Fruit fly (Drosophila melanogaster) whole organism, prepupa: ENCODE measurements around the gene CG43219.
A peak's percentile ranks its signal among the peaks of the same experiment; 100 is the strongest.

ENCODE experiments used
- CG11294 ChIP-seq: fragments of 200-800 bp; sonication (Bioruptor generic); IDR thresholded peaks from 2 replicates; pipeline ENCODE4 v1.3.6; 2022; ENCODE audit warnings: missing biosample characterization, missing genetic modification characterization
- CG11762 ChIP-seq: fragments of 200-800 bp; sonication (Bioruptor generic); optimal IDR thresholded peaks from 3 replicates; lab custom pipeline; 2016; ENCODE audit warnings: missing biosample characterization, missing genetic modification characterization; ENCODE audit not compliant: insufficient read depth
- CG15336 ChIP-seq: fragments of 200-800 bp; sonication (Bioruptor generic); IDR thresholded peaks from 2 replicates; pipeline ENCODE4 v1.3.6; 2022; ENCODE audit warnings: missing biosample characterization, missing genetic modification characterization
- CG3032 ChIP-seq: fragments of 200-800 bp; optimal IDR thresholded peaks from 2 replicates; lab custom pipeline; 2019; ENCODE audit warnings: missing biosample characterization, mild to moderate bottlenecking, missing genetic modification characterization, moderate library complexity
- CG31627 ChIP-seq: fragments of 200-800 bp; sonication (Bioruptor generic); optimal IDR thresholded peaks from 3 replicates; lab custom pipeline; 2016; ENCODE audit warnings: missing biosample characterization, missing genetic modification characterization
- CG32006 ChIP-seq: fragments of 200-800 bp; sonication (Bioruptor generic); optimal IDR thresholded peaks from 3 replicates; lab custom pipeline; 2017; ENCODE audit warnings: missing biosample characterization, mild to moderate bottlenecking, missing genetic modification characterization
- CG34406 ChIP-seq: fragments of 200-800 bp; sonication (Bioruptor generic); optimal IDR thresholded peaks from 3 replicates; lab custom pipeline; 2016; ENCODE audit warnings: missing biosample characterization, missing genetic modification characterization
- CG3919 ChIP-seq: fragments of 200-800 bp; sonication (Bioruptor generic); optimal IDR thresholded peaks from 3 replicates; lab custom pipeline; 2016; ENCODE audit warnings: missing biosample characterization, missing genetic modification characterization
- CG6163 ChIP-seq: fragments of 200-800 bp; sonication (Bioruptor generic); IDR thresholded peaks from 3 replicates; pipeline ENCODE4 v1.3.6; 2022; ENCODE audit warnings: missing biosample characterization, missing genetic modification characterization
- CG6792 ChIP-seq: fragments of 200-800 bp; sonication (Bioruptor generic); optimal IDR thresholded peaks from 3 replicates; lab custom pipeline; 2016; ENCODE audit warnings: missing biosample characterization, missing genetic modification characterization
- CG6808 ChIP-seq: fragments of 200-800 bp; sonication (Bioruptor generic); optimal IDR thresholded peaks from 3 replicates; lab custom pipeline; 2017; ENCODE audit warnings: missing biosample characterization, missing genetic modification characterization, mild to moderate bottlenecking, moderate library complexity, missing genetic modification reagents
- CG6854 ChIP-seq: fragments of 200-800 bp; sonication (Bioruptor generic); optimal IDR thresholded peaks from 2 replicates; lab custom pipeline; 2017; ENCODE audit warnings: missing biosample characterization, mild to moderate bottlenecking, missing genetic modification characterization
- CG7368 ChIP-seq: fragments of 200-800 bp; sonication (Bioruptor generic); optimal IDR thresholded peaks from 3 replicates; lab custom pipeline; 2016; ENCODE audit warnings: missing biosample characterization, missing genetic modification characterization
- CG8119 ChIP-seq: fragments of 200-800 bp; sonication (Bioruptor generic); IDR thresholded peaks from 3 replicates; pipeline ENCODE4 v1.3.6; 2022; ENCODE audit warnings: missing biosample characterization, missing genetic modification characterization
- CG8319 ChIP-seq: fragments of 200-800 bp; sonication (Bioruptor generic); optimal IDR thresholded peaks from 3 replicates; lab custom pipeline; 2016; ENCODE audit warnings: missing biosample characterization, missing genetic modification characterization
- CG8632 ChIP-seq: fragments of 200-800 bp; sonication (Bioruptor generic); optimal IDR thresholded peaks from 3 replicates; lab custom pipeline; 2016; ENCODE audit warnings: missing biosample characterization, missing genetic modification characterization
- CG9139 ChIP-seq: fragments of 200-800 bp; sonication (Bioruptor generic); optimal IDR thresholded peaks from 3 replicates; lab custom pipeline; 2017; ENCODE audit warnings: missing biosample characterization, mild to moderate bottlenecking, missing genetic modification characterization
- Eip75B ChIP-seq: fragments of 200-800 bp; sonication (Bioruptor generic); optimal IDR thresholded peaks from 3 replicates; lab custom pipeline; 2016; ENCODE audit warnings: missing biosample characterization, missing genetic modification characterization
- Eip78C ChIP-seq: fragments of 200-800 bp; sonication (Bioruptor generic); peaks from one replicate; lab custom pipeline; 2016; ENCODE audit warnings: missing biosample characterization, missing genetic modification characterization
- Eip93F ChIP-seq: fragments of 200-800 bp; sonication (Bioruptor generic); optimal IDR thresholded peaks from 2 replicates; lab custom pipeline; 2016; ENCODE audit warnings: missing biosample characterization, mild to moderate bottlenecking, missing genetic modification characterization
- Ets21C ChIP-seq: fragments of 200-800 bp; sonication (Bioruptor generic); optimal IDR thresholded peaks from 3 replicates; lab custom pipeline; 2016; ENCODE audit warnings: missing biosample characterization, missing genetic modification characterization
- Gug ChIP-seq: fragments of 200-800 bp; sonication (Bioruptor generic); IDR thresholded peaks from 2 replicates; pipeline ENCODE4 v1.3.6; 2022; ENCODE audit warnings: missing biosample characterization, missing genetic modification characterization
- Hr4 ChIP-seq: fragments of 200-800 bp; sonication (Bioruptor generic); optimal IDR thresholded peaks from 3 replicates; lab custom pipeline; 2016; ENCODE audit warnings: missing biosample characterization, missing genetic modification characterization
- Lpt ChIP-seq: fragments of 200-800 bp; sonication (Bioruptor generic); optimal IDR thresholded peaks from 3 replicates; lab custom pipeline; 2016; ENCODE audit warnings: missing biosample characterization, missing genetic modification characterization
- Met ChIP-seq: fragments of 200-800 bp; sonication (Bioruptor generic); optimal IDR thresholded peaks from 3 replicates; lab custom pipeline; 2016; ENCODE audit warnings: missing biosample characterization, missing genetic modification characterization
- OdsH ChIP-seq: fragments of 200-800 bp; sonication (Bioruptor generic); optimal IDR thresholded peaks from 3 replicates; lab custom pipeline; 2016; ENCODE audit warnings: missing biosample characterization, missing genetic modification characterization
- Smox ChIP-seq: fragments of 200-800 bp; sonication (Bioruptor generic); optimal IDR thresholded peaks from 3 replicates; lab custom pipeline; 2016; ENCODE audit warnings: missing biosample characterization, missing genetic modification characterization
- Sox102F ChIP-seq: fragments of 200-800 bp; sonication (Bioruptor generic); optimal IDR thresholded peaks from 2 replicates; lab custom pipeline; 2016; ENCODE audit warnings: missing biosample characterization, mild to moderate bottlenecking, missing genetic modification characterization
- Sox14 ChIP-seq: fragments of 200-800 bp; sonication (Bioruptor generic); optimal IDR thresholded peaks from 3 replicates; lab custom pipeline; 2016; ENCODE audit warnings: missing biosample characterization, missing genetic modification characterization
- achi ChIP-seq: fragments of 200-800 bp; sonication (Bioruptor generic); optimal IDR thresholded peaks from 3 replicates; lab custom pipeline; 2016; ENCODE audit warnings: missing biosample characterization, missing genetic modification characterization
- acj6 ChIP-seq: fragments of 200-800 bp; sonication (Bioruptor generic); optimal IDR thresholded peaks from 3 replicates; lab custom pipeline; 2016; ENCODE audit warnings: missing biosample characterization, missing genetic modification characterization
- cyc ChIP-seq: fragments of 200-800 bp; sonication (Bioruptor generic); optimal IDR thresholded peaks from 3 replicates; lab custom pipeline; 2016; ENCODE audit warnings: missing biosample characterization, missing genetic modification characterization
- dac ChIP-seq: fragments of 200-800 bp; sonication (Bioruptor generic); optimal IDR thresholded peaks from 2 replicates; lab custom pipeline; 2017; ENCODE audit warnings: missing biosample characterization, mild to moderate bottlenecking, missing genetic modification characterization
- eg ChIP-seq: fragments of 200-800 bp; sonication (Bioruptor generic); IDR thresholded peaks from 3 replicates; pipeline ENCODE4 v1.3.6; 2022; ENCODE audit warnings: missing biosample characterization, missing genetic modification characterization
- esn ChIP-seq: fragments of 200-800 bp; sonication (Bioruptor generic); optimal IDR thresholded peaks from 2 replicates; lab custom pipeline; 2016; ENCODE audit warnings: missing biosample characterization, mild to moderate bottlenecking, missing genetic modification characterization, moderate library complexity
- fkh ChIP-seq: fragments of 200-800 bp; sonication (Bioruptor generic); optimal IDR thresholded peaks from 3 replicates; lab custom pipeline; 2017; ENCODE audit warnings: missing biosample characterization, mild to moderate bottlenecking, missing genetic modification characterization, moderate library complexity
- lz ChIP-seq: fragments of 200-800 bp; sonication (Bioruptor generic); optimal IDR thresholded peaks from 3 replicates; lab custom pipeline; 2016; ENCODE audit warnings: missing biosample characterization, missing genetic modification characterization
- net ChIP-seq: fragments of 200-800 bp; sonication (Bioruptor generic); optimal IDR thresholded peaks from 3 replicates; lab custom pipeline; 2016; ENCODE audit warnings: missing biosample characterization, missing genetic modification characterization
- pdm3 ChIP-seq: fragments of 200-800 bp; sonication (Bioruptor generic); optimal IDR thresholded peaks from 3 replicates; lab custom pipeline; 2016; ENCODE audit warnings: missing biosample characterization, missing genetic modification characterization
- salr ChIP-seq, 2 experiments: fragments of 200-800 bp; sonication (Bioruptor generic); optimal IDR thresholded peaks; 3 replicates each; lab custom pipeline; 2016 to 2018; ENCODE audit warnings: missing biosample characterization in 2 of 2, missing genetic modification characterization in 2 of 2, mild to moderate bottlenecking in 1 of 2
- spab ChIP-seq: fragments of 200-800 bp; sonication (Bioruptor generic); optimal IDR thresholded peaks from 2 replicates; lab custom pipeline; 2017; ENCODE audit warnings: missing biosample characterization, mild to moderate bottlenecking, missing genetic modification characterization, missing genetic modification reagents
- ss ChIP-seq, 2 experiments: fragments of 200-800 bp; sonication (Bioruptor generic); optimal IDR thresholded peaks; 2 replicates in 1 of 2; 3 replicates in 1 of 2; lab custom pipeline; 2017 to 2018; ENCODE audit warnings: mild to moderate bottlenecking in 2 of 2, missing biosample characterization in 2 of 2, missing genetic modification characterization in 2 of 2, moderate library complexity in 1 of 2
- vri ChIP-seq: fragments of 200-800 bp; sonication (Bioruptor generic); optimal IDR thresholded peaks from 3 replicates; lab custom pipeline; 2016; ENCODE audit warnings: missing biosample characterization, mild to moderate bottlenecking, missing genetic modification characterization

The CG43219 gene

DNA sequence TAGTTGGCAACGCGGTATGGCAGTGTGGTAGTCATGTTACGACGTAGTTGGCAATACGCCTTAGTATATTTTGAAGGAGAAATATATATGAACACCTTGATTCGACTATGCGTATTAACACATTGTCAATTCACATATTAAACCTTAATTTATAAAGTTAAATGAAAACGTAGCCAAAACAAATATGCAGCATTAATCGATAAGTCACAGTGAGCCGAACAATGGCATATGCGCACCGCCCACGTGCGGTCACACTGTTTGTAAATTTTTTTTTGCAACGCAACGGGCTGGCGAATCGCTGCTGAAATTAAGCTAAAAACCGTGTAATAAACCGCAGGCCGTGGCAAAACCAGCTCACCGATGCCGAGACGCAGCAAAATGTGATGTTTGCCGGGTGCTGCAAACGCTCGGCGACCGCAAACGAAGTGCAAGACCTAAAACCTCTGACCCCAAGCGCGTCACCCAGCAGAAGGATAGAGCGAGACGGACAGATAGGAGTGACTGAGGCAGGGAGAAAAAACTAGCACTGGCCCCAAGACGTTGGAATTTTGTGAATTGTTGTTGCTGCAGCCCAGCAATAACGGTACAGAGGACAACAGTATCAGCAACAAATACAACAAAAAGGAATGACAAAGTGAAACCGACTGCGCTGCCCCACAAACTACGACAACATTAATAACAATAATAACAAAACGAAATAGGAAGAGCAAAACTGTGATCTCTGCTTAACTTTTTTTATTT lies 44.5 kb upstream of the CG43219 start (continued):
- TF ChIP-seq Eip93F (GFP tag; lab: Kevin White, UChicago) (no peak), achi (GFP tag; lab: Kevin White, UChicago) (no peak), vri (GFP tag; lab: Kevin White, UChicago) (no peak), CG15336 (GFP tag; lab: Robert Waterston, UW) (peak; percentile 45), acj6 (GFP tag; lab: Kevin White, UChicago) (no peak), Eip78C (GFP tag; lab: Kevin White, UChicago) (peak; percentile 48), CG8119 (GFP tag; lab: Robert Waterston, UW) (no peak), CG32006 (GFP tag; lab: Kevin White, UChicago) (no peak)
- TF ChIP-seq, all 60 proteins: peak for 13

- peak; percentile 1 for TF ChIP-seq CG6808 (GFP tag; lab: Kevin White, UChicago)
- TF ChIP-seq ss (GFP tag; optimal IDR thresholded peaks at IDR 0.05; lab: Kevin White, UChicago), result peak in 1 of 2 experiments; percentile 1
- TF ChIP-seq fkh (GFP tag; lab: Kevin White, UChicago), result no peak
Measured at dm6 chr3L:21176276-21176934, 43.8 kb upstream of the CG43219 start.

- TF ChIP-seq CG8632 (GFP tag; lab: Kevin White, UChicago) (peak; percentile 47), CG6792 (GFP tag; lab: Kevin White, UChicago) (peak; percentile 47), acj6 (GFP tag; lab: Kevin White, UChicago) (peak; percentile 71), CG3919 (GFP tag; lab: Kevin White, UChicago) (peak; percentile 64), CG11762 (GFP tag; lab: Kevin White, UChicago) (no peak), Gug (GFP tag; lab: Robert Waterston, UW) (peak; percentile 47), lz (peak; percentile 49), CG11294 (GFP tag; lab: Robert Waterston, UW) (peak; percentile 52; the same call in 1 of the 2 replicates), CG31627 (GFP tag; lab: Kevin White, UChicago) (peak; percentile 60), esn (GFP tag; lab: Kevin White, UChicago) (peak; percentile 69), CG6854 (GFP tag; lab: Kevin White, UChicago) (no peak), Lpt (GFP tag; lab: Kevin White, UChicago) (peak; percentile 12), pdm3 (peak; percentile 70), eg (peak; percentile 85), Hr4 (peak; percentile 75), Smox (GFP tag; lab: Kevin White, UChicago) (peak; percentile 63), vri (GFP tag; lab: Kevin White, UChicago) (peak; percentile 69), cyc (GFP tag; lab: Kevin White, UChicago) (peak; percentile 49), Ets21C (no peak), ss (GFP tag; optimal IDR thresholded peaks at IDR 0.05; lab: Kevin White, UChicago) (peak; percentile 3 to 31), Eip75B (GFP tag; lab: Kevin White, UChicago) (peak; percentile 34), CG7368 (GFP tag; lab: Kevin White, UChicago) (no peak), net (peak; percentile 69), CG15336 (GFP tag; lab: Robert Waterston, UW) (peak; percentile 76), CG3032 (tag; lab: Kevin White, UChicago) (peak; percentile 15), CG34406 (GFP tag; lab: Kevin White, UChicago) (peak; percentile 24), OdsH (GFP tag; lab: Kevin White, UChicago) (peak; percentile 64), CG6808 (GFP tag; lab: Kevin White, UChicago) (peak; percentile 14), fkh (GFP tag; lab: Kevin White, UChicago) (no peak), spab (GFP tag; lab: Kevin White, UChicago) (peak; percentile 16), Sox102F (GFP tag; lab: Kevin White, UChicago) (peak; percentile 61), CG6163 (GFP tag; lab: Robert Waterston, UW) (peak; percentile 65), dac (no peak), Sox14 (GFP tag; lab: Kevin White, UChicago) (peak; percentile 51), salr (GFP tag; optimal IDR thresholded peaks at IDR 0.05; lab: Kevin White, UChicago) (peak in 1 of 2 experiments; percentile 70), Met (GFP tag; lab: Kevin White, UChicago) (peak; percentile 70), CG9139 (no peak), Eip78C (GFP tag; lab: Kevin White, UChicago) (peak; percentile 86), CG8319 (GFP tag; lab: Kevin White, UChicago) (no peak), achi (GFP tag; lab: Kevin White, UChicago) (peak; percentile 51)
Measured at dm6 chr3L:21176935-21177581, 43.1 kb upstream of the CG43219 start.
